Worm (Caenorhabditis elegans): ENCODE results near the gene pqn-31.
"Not testable (repeated sequence)": the region's sequence is repeated elsewhere in the genome, so short reads cannot be mapped to it uniquely, and the experiment has no call there.

DNA sequence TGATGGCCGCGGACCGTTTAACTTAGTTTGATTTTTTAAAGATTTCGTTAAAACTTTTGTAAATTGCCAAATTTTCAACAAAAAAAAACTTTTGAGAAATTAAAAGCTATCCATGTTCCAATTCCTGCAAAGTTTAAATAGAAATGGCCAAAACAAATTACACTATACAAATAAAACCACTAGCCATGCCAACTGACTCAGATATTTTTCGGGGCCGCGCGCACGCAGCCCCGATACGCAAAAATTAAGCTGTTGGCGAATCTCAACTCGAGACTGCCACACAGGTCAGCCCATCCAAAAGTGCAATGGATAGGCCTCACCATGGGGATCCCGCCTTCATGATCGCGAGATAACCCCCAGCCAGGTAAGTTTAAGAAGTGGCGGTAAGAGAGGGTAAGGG lies 22.7 kb upstream of the pqn-31 start:
- not testable (repeated sequence) for TF ChIP-seq mep-1 (tag; optimal IDR thresholded peaks at IDR 0.05); nhr-77 (tag; optimal IDR thresholded peaks at IDR 0.05); tra-1 (GFP tag; IDR thresholded peaks at IDR 0.05); ama-1 (optimal IDR thresholded peaks at IDR 0.05); nhr-10 (tag; optimal IDR thresholded peaks at IDR 0.05); lin-13 (GFP tag; optimal IDR thresholded peaks at IDR 0.05); cey-2 (tag; optimal IDR thresholded peaks at IDR 0.05; ENCODE audit: borderline replicate concordance, insufficient read depth)

Measured in whole organism, L4 larva.